Fruit fly (Drosophila melanogaster) whole organism, embryonic: Measurements from ENCODE around the gene CG17108.
A peak's percentile ranks its signal among the peaks of the same experiment; 100 is the strongest.

Experiments
- Atf6 ChIP-seq: fragments of 200-800 bp; sonication (Bioruptor generic); IDR thresholded peaks from 2 replicates; pipeline ENCODE4 v1.3.6; 2022; ENCODE audit warnings: missing biosample characterization, missing genetic modification characterization
- Bteb2 ChIP-seq: fragments of 200-800 bp; sonication (Bioruptor generic); optimal IDR thresholded peaks from 2 replicates; lab custom pipeline; 2016; ENCODE audit warnings: missing biosample characterization, missing genetic modification characterization
- CG10274 ChIP-seq: fragments of 200-800 bp; sonication (Bioruptor generic); optimal IDR thresholded peaks from 3 replicates; lab custom pipeline; 2017; ENCODE audit warnings: missing biosample characterization, mild to moderate bottlenecking, missing genetic modification characterization
- CG11723 ChIP-seq: fragments of 200-800 bp; sonication (Bioruptor generic); optimal IDR thresholded peaks from 2 replicates; lab custom pipeline; 2017; ENCODE audit warnings: missing biosample characterization, mild to moderate bottlenecking, missing genetic modification characterization
- CG17568 ChIP-seq: fragments of 200-800 bp; sonication (Bioruptor generic); optimal IDR thresholded peaks from 2 replicates; lab custom pipeline; 2018; ENCODE audit warnings: missing biosample characterization, mild to moderate bottlenecking, missing genetic modification characterization, moderate library complexity
- CG1792 ChIP-seq: fragments of 200-800 bp; sonication (Bioruptor generic); optimal IDR thresholded peaks from 2 replicates; lab custom pipeline; 2016; ENCODE audit warnings: missing biosample characterization, missing genetic modification characterization
- CG18262 ChIP-seq: fragments of 200-800 bp; optimal IDR thresholded peaks from 3 replicates; lab custom pipeline; 2019; ENCODE audit warnings: missing biosample characterization, mild to moderate bottlenecking, missing genetic modification characterization, moderate library complexity
- CG18599 ChIP-seq: fragments of 200-800 bp; sonication (Bioruptor generic); optimal IDR thresholded peaks from 3 replicates; lab custom pipeline; 2017; ENCODE audit warnings: missing biosample characterization, missing genetic modification characterization, mild to moderate bottlenecking, moderate library complexity, missing genetic modification reagents
- CG2712 ChIP-seq: fragments of 200-800 bp; optimal IDR thresholded peaks from 3 replicates; lab custom pipeline; 2019; ENCODE audit warnings: missing biosample characterization, mild to moderate bottlenecking, missing genetic modification characterization, moderate library complexity
- CG2875 ChIP-seq: fragments of 200-800 bp; sonication (Bioruptor generic); optimal IDR thresholded peaks from 2 replicates; lab custom pipeline; 2017; ENCODE audit warnings: missing biosample characterization, mild to moderate bottlenecking, missing genetic modification characterization, missing genetic modification reagents
- CG33213 ChIP-seq: fragments of 200-800 bp; sonication (Bioruptor generic); optimal IDR thresholded peaks from 3 replicates; lab custom pipeline; 2016; ENCODE audit warnings: missing biosample characterization, missing genetic modification characterization
- CG34224 ChIP-seq: fragments of 200-800 bp; sonication (Bioruptor generic); IDR thresholded peaks from 3 replicates; pipeline ENCODE4 v1.3.6; 2022; ENCODE audit warnings: missing biosample characterization, missing genetic modification characterization; ENCODE audit not compliant: partially characterized antibody
- CG4360 ChIP-seq: fragments of 200-800 bp; sonication (Bioruptor generic); IDR thresholded peaks from 2 replicates; pipeline ENCODE4 v1.3.6; 2022; ENCODE audit warnings: missing biosample characterization, missing genetic modification characterization
- CG43689 ChIP-seq: fragments of 200-800 bp; sonication (Bioruptor generic); IDR thresholded peaks from 2 replicates; pipeline ENCODE4 v1.3.6; 2022; ENCODE audit warnings: missing biosample characterization, missing genetic modification characterization
- CG6683 ChIP-seq: fragments of 200-800 bp; sonication (Bioruptor generic); optimal IDR thresholded peaks from 2 replicates; lab custom pipeline; 2017; ENCODE audit warnings: missing biosample characterization, mild to moderate bottlenecking, missing genetic modification characterization, missing genetic modification reagents
- CG7556 ChIP-seq: fragments of 200-800 bp; sonication (Bioruptor generic); optimal IDR thresholded peaks from 2 replicates; lab custom pipeline; 2017; ENCODE audit warnings: missing biosample characterization, mild to moderate bottlenecking, missing genetic modification characterization
- Doc2 ChIP-seq: fragments of 200-800 bp; sonication (Bioruptor generic); IDR thresholded peaks from 2 replicates; pipeline ENCODE4 v1.3.6; 2022; ENCODE audit warnings: missing biosample characterization, missing genetic modification characterization
- HLHmδ ChIP-seq: fragments of 200-800 bp; sonication (Bioruptor generic); optimal IDR thresholded peaks from 2 replicates; lab custom pipeline; 2018; ENCODE audit warnings: missing biosample characterization, mild to moderate bottlenecking, missing genetic modification characterization, moderate library complexity
- HmgZ ChIP-seq: fragments of 200-800 bp; sonication (Bioruptor generic); optimal IDR thresholded peaks from 2 replicates; lab custom pipeline; 2018; ENCODE audit warnings: missing biosample characterization, mild to moderate bottlenecking, missing genetic modification characterization
- Hr3 ChIP-seq: fragments of 200-800 bp; sonication (Bioruptor generic); optimal IDR thresholded peaks from 3 replicates; lab custom pipeline; 2016; ENCODE audit warnings: missing biosample characterization, missing genetic modification characterization
- Jarid2 ChIP-seq: fragments of 200-800 bp; sonication (Bioruptor generic); optimal IDR thresholded peaks from 3 replicates; lab custom pipeline; 2017; ENCODE audit warnings: mild to moderate bottlenecking, missing biosample characterization, missing genetic modification reagents, missing genetic modification characterization
- Mes4 ChIP-seq: fragments of 200-800 bp; sonication (Bioruptor generic); optimal IDR thresholded peaks from 2 replicates; lab custom pipeline; 2016; ENCODE audit warnings: missing biosample characterization, missing genetic modification characterization
- Oaz ChIP-seq: fragments of 200-800 bp; sonication (Bioruptor generic); IDR thresholded peaks from 2 replicates; pipeline ENCODE4 v1.3.6; 2022; ENCODE audit warnings: missing biosample characterization, missing genetic modification characterization
- Opbp ChIP-seq: fragments of 200-800 bp; sonication (Bioruptor generic); IDR thresholded peaks from 3 replicates; pipeline ENCODE4 v1.3.6; 2022; ENCODE audit warnings: missing biosample characterization, missing genetic modification characterization; ENCODE audit not compliant: partially characterized antibody
- Poxn ChIP-seq: fragments of 200-800 bp; sonication (Bioruptor generic); IDR thresholded peaks from 2 replicates; pipeline ENCODE4 v1.3.6; 2022; ENCODE audit warnings: missing biosample characterization, missing genetic modification characterization
- Rfx ChIP-seq: fragments of 200-800 bp; sonication (Bioruptor generic); IDR thresholded peaks from 2 replicates; pipeline ENCODE4 v1.3.6; 2022; ENCODE audit warnings: missing biosample characterization, missing genetic modification characterization
- Sry-β ChIP-seq: fragments of 200-800 bp; sonication (Bioruptor generic); optimal IDR thresholded peaks from 2 replicates; lab custom pipeline; 2018; ENCODE audit warnings: missing biosample characterization, mild to moderate bottlenecking, missing genetic modification characterization, moderate library complexity
- Stat92E ChIP-seq, 3 experiments: fragments of >200 bp in 2 of 3; fragments of 200-800 bp in 1 of 3; sonication (Bioruptor generic) in 1 of 3; optimal IDR thresholded peaks; 2 replicates each; lab custom pipeline; 2017 to 2019; ENCODE audit warnings: missing biosample characterization in 3 of 3, missing genetic modification characterization in 3 of 3, mild to moderate bottlenecking in 1 of 3, moderate library complexity in 1 of 3
- TFAM ChIP-seq: fragments of 200-800 bp; sonication (Bioruptor generic); optimal IDR thresholded peaks from 2 replicates; lab custom pipeline; 2017; ENCODE audit warnings: missing biosample characterization, missing genetic modification characterization, inconsistent platforms
- Vsx1 ChIP-seq: fragments of 200-800 bp; sonication (Bioruptor generic); optimal IDR thresholded peaks from 2 replicates; lab custom pipeline; 2017; ENCODE audit warnings: missing biosample characterization, mild to moderate bottlenecking, missing genetic modification characterization, missing genetic modification reagents
- caup ChIP-seq: fragments of 200-800 bp; sonication (Bioruptor generic); optimal IDR thresholded peaks from 3 replicates; lab custom pipeline; 2017; ENCODE audit warnings: missing biosample characterization, mild to moderate bottlenecking, missing genetic modification characterization, moderate library complexity; ENCODE audit not compliant: severe bottlenecking
- chm ChIP-seq: fragments of 200-800 bp; sonication (Bioruptor generic); IDR thresholded peaks from 2 replicates; pipeline ENCODE4 v1.3.6; 2022; ENCODE audit warnings: missing biosample characterization, missing genetic modification characterization
- crol ChIP-seq: fragments of 200-800 bp; sonication (Bioruptor generic); IDR thresholded peaks from 2 replicates; pipeline ENCODE4 v1.3.6; 2022; ENCODE audit warnings: missing biosample characterization, missing genetic modification characterization
- dimm ChIP-seq: fragments of 200-800 bp; sonication (Bioruptor generic); IDR thresholded peaks from 2 replicates; pipeline ENCODE4 v1.3.6; 2022; ENCODE audit warnings: missing biosample characterization, missing genetic modification characterization
- en ChIP-seq: fragments of 200-800 bp; sonication (Bioruptor generic); optimal IDR thresholded peaks from 2 replicates; lab custom pipeline; 2016; ENCODE audit warnings: missing biosample characterization, missing genetic modification characterization
- ind ChIP-seq: fragments of 200-800 bp; sonication (Bioruptor generic); optimal IDR thresholded peaks from 3 replicates; lab custom pipeline; 2016; ENCODE audit warnings: missing biosample characterization, missing genetic modification characterization
- kah ChIP-seq: fragments of 200-800 bp; sonication (Bioruptor generic); optimal IDR thresholded peaks from 2 replicates; lab custom pipeline; 2018; ENCODE audit warnings: missing biosample characterization, mild to moderate bottlenecking, missing genetic modification characterization
- nmo ChIP-seq: fragments of 200-800 bp; sonication (Bioruptor generic); optimal IDR thresholded peaks from 2 replicates; lab custom pipeline; 2018; ENCODE audit warnings: missing biosample characterization, mild to moderate bottlenecking, missing genetic modification characterization, moderate library complexity
- pros ChIP-seq: fragments of 200-800 bp; sonication (Bioruptor generic); optimal IDR thresholded peaks from 3 replicates; lab custom pipeline; 2019; ENCODE audit warnings: missing biosample characterization, mild to moderate bottlenecking, missing genetic modification characterization, moderate library complexity
- sd ChIP-seq: fragments of 200-800 bp; sonication (Bioruptor generic); optimal IDR thresholded peaks from 3 replicates; lab custom pipeline; 2018; ENCODE audit warnings: missing biosample characterization, mild to moderate bottlenecking, missing genetic modification characterization, moderate library complexity
- sens-2 ChIP-seq: fragments of 200-800 bp; sonication (Bioruptor generic); IDR thresholded peaks from 2 replicates; pipeline ENCODE4 v1.3.6; 2022; ENCODE audit warnings: missing biosample characterization, missing genetic modification characterization
- shn ChIP-seq: fragments of 200-800 bp; sonication (Bioruptor generic); optimal IDR thresholded peaks from 3 replicates; lab custom pipeline; 2016; ENCODE audit warnings: missing biosample characterization, missing genetic modification characterization
- slp2 ChIP-seq: fragments of 200-800 bp; sonication (Bioruptor generic); optimal IDR thresholded peaks from 2 replicates; lab custom pipeline; 2016; ENCODE audit warnings: missing biosample characterization, missing genetic modification characterization
- sr ChIP-seq: fragments of 200-800 bp; sonication (Bioruptor generic); IDR thresholded peaks from 3 replicates; pipeline ENCODE4 v1.3.6; 2022; ENCODE audit warnings: missing biosample characterization, missing genetic modification characterization
- ssp ChIP-seq: fragments of 200-800 bp; sonication (Bioruptor generic); IDR thresholded peaks from 2 replicates; pipeline ENCODE4 v1.3.6; 2022; ENCODE audit warnings: missing biosample characterization, missing genetic modification characterization
- stwl ChIP-seq: fragments of 200-800 bp; sonication (Bioruptor generic); optimal IDR thresholded peaks from 3 replicates; lab custom pipeline; 2018; ENCODE audit warnings: missing biosample characterization, mild to moderate bottlenecking, missing genetic modification characterization, moderate library complexity
- tgo ChIP-seq: fragments of 200-800 bp; sonication (Bioruptor generic); IDR thresholded peaks from 3 replicates; pipeline ENCODE4 v1.3.6; 2022; ENCODE audit warnings: missing biosample characterization, missing genetic modification characterization
- trem ChIP-seq: fragments of 200-800 bp; optimal IDR thresholded peaks from 3 replicates; lab custom pipeline; 2019; ENCODE audit warnings: missing biosample characterization, mild to moderate bottlenecking, missing genetic modification characterization, moderate library complexity
- usp ChIP-seq: fragments of >200 bp; optimal IDR thresholded peaks from 2 replicates; lab custom pipeline; 2017; ENCODE audit warnings: missing biosample characterization, missing genetic modification characterization
- zen ChIP-seq: fragments of 200-800 bp; sonication (Bioruptor generic); optimal IDR thresholded peaks from 3 replicates; lab custom pipeline; 2018; ENCODE audit warnings: missing biosample characterization, mild to moderate bottlenecking, missing genetic modification characterization, moderate library complexity
- zf30C ChIP-seq: fragments of 200-800 bp; sonication (Bioruptor generic); optimal IDR thresholded peaks from 3 replicates; lab custom pipeline; 2018; ENCODE audit warnings: missing biosample characterization, mild to moderate bottlenecking, missing genetic modification characterization

CG17108 gene

dm6 chr2L:10697992-10698391, 4.1 kb upstream of the CG17108 start, which contains the start of gene CG7300 (continued):
- TF ChIP-seq Sry-β (GFP tag; lab: Kevin White, UChicago) (no peak), Oaz (GFP tag; lab: Robert Waterston, UW) (no peak), stwl (tag; lab: Kevin White, UChicago) (no peak), trem (tag; lab: Kevin White, UChicago) (no peak), CG6683 (no peak), Atf6 (GFP tag; lab: Robert Waterston, UW) (peak; percentile 68; the same call in 1 of the 2 replicates), chm (GFP tag; lab: Robert Waterston, UW) (peak; percentile 42; the same call in 1 of the 2 replicates), usp (GFP tag; lab: Kevin White, UChicago) (no peak), Rfx (GFP tag; lab: Robert Waterston, UW) (peak; percentile 89), CG17568 (no peak), nmo (peak; percentile 59), CG18599 (peak; percentile 58), CG4360 (GFP tag; lab: Robert Waterston, UW) (no peak), CG7556 (GFP tag; lab: Kevin White, UChicago) (peak; percentile 36), Poxn (GFP tag; lab: Robert Waterston, UW) (no peak), CG2712 (tag; lab: Kevin White, UChicago) (peak; percentile 63), CG11723 (GFP tag; lab: Kevin White, UChicago) (no peak), sens-2 (GFP tag; lab: Robert Waterston, UW) (no peak), crol (GFP tag; lab: Robert Waterston, UW) (no peak), Doc2 (GFP tag; lab: Robert Waterston, UW) (no peak), slp2 (GFP tag; lab: Kevin White, UChicago) (no peak), Hr3 (GFP tag; lab: Kevin White, UChicago) (peak; percentile 15), kah (GFP tag; lab: Kevin White, UChicago) (no peak), CG2875 (GFP tag; lab: Kevin White, UChicago) (no peak), CG33213 (GFP tag; lab: Kevin White, UChicago) (peak; percentile 35), HLHmδ (no peak), HmgZ (tag; lab: Kevin White, UChicago) (peak; percentile 20), ssp (peak; percentile 34; the same call in 1 of the 2 replicates), zen (no peak), zf30C (GFP tag; lab: Kevin White, UChicago) (no peak), CG1792 (GFP tag; lab: Kevin White, UChicago) (no peak), TFAM (GFP tag; lab: Kevin White, UChicago) (no peak), sd (tag; lab: Kevin White, UChicago) (no peak), shn (GFP tag; lab: Kevin White, UChicago) (no peak), Opbp (no peak), Bteb2 (GFP tag; lab: Kevin White, UChicago) (peak; percentile 68), Mes4 (GFP tag; lab: Kevin White, UChicago) (no peak), CG43689 (GFP tag; lab: Robert Waterston, UW) (no peak), en (no peak), sr (GFP tag; lab: Robert Waterston, UW) (no peak), Jarid2 (GFP tag; lab: Kevin White, UChicago) (no peak), Vsx1 (GFP tag; lab: Kevin White, UChicago) (no peak), CG10274 (GFP tag; lab: Kevin White, UChicago) (peak; percentile 9), tgo (GFP tag; lab: Robert Waterston, UW) (peak; percentile 65), CG18262 (peak; percentile 59), Stat92E (GFP tag; optimal IDR thresholded peaks at IDR 0.05; lab: Kevin White, UChicago) (no peak), caup (peak; percentile 45), pros (GFP tag; lab: Kevin White, UChicago) (no peak), dimm (GFP tag; lab: Robert Waterston, UW) (no peak), CG34224 (GFP tag; lab: Robert Waterston, UW) (no peak), ind (GFP tag; lab: Kevin White, UChicago) (peak; percentile 63)
